Worm (Caenorhabditis elegans): ENCODE data around the gene abts-3.

- TF ChIP-seq ceh-31 (tag; optimal IDR thresholded peaks at IDR 0.05) (peak; percentile 12), ztf-16 (tag; optimal IDR thresholded peaks at IDR 0.05) (no peak), ama-1 (optimal IDR thresholded peaks at IDR 0.05) (no peak), tbx-2 (tag; optimal IDR thresholded peaks at IDR 0.05) (no peak), syd-9 (tag; optimal IDR thresholded peaks at IDR 0.05) (no peak), ahr-1 (tag; optimal IDR thresholded peaks at IDR 0.05) (no peak), ceh-9 (tag; optimal IDR thresholded peaks at IDR 0.05) (no peak), pha-4 (tag; optimal IDR thresholded peaks at IDR 0.05) (no peak), madf-2 (tag; optimal IDR thresholded peaks at IDR 0.05) (no peak), lin-11 (tag; optimal IDR thresholded peaks at IDR 0.05) (no peak), ref-2 (tag; optimal IDR thresholded peaks at IDR 0.05) (no peak), sox-4 (tag; optimal IDR thresholded peaks at IDR 0.05) (no peak)
Observed at ce11 chrII:6148369-6148768, 15.7 kb downstream of the abts-3 start.

Measured in whole organism, late embryonic.